Fruit fly (Drosophila melanogaster) whole organism, embryonic: Measurements from ENCODE around the gene CG42237.

Source experiments
- Aef1 ChIP-seq: fragments of 200-800 bp; sonication (Bioruptor generic); IDR thresholded peaks from 3 replicates; pipeline ENCODE4 v1.3.6; 2022; ENCODE audit warnings: missing biosample characterization, missing genetic modification characterization
- Atf-2 ChIP-seq: fragments of 200-800 bp; sonication (Bioruptor generic); optimal IDR thresholded peaks from 2 replicates; lab custom pipeline; 2016; ENCODE audit warnings: missing biosample characterization, missing genetic modification characterization
- BEAF-32 ChIP-seq: fragments of 200-800 bp; sonication (Bioruptor generic); optimal IDR thresholded peaks from 3 replicates; lab custom pipeline; 2017; ENCODE audit warnings: missing biosample characterization, missing genetic modification characterization, mild to moderate bottlenecking, moderate library complexity, missing genetic modification reagents
- Blimp-1 ChIP-seq: fragments of 200-800 bp; sonication (Bioruptor generic); optimal IDR thresholded peaks from 3 replicates; lab custom pipeline; 2018; ENCODE audit warnings: missing biosample characterization, missing genetic modification characterization, mild to moderate bottlenecking, moderate library complexity, missing genetic modification reagents
- CG10979 ChIP-seq: fragments of 200-800 bp; sonication (Bioruptor generic); optimal IDR thresholded peaks from 2 replicates; lab custom pipeline; 2018; ENCODE audit warnings: missing biosample characterization, mild to moderate bottlenecking, missing genetic modification characterization, moderate library complexity
- CG11085 ChIP-seq: fragments of 200-800 bp; sonication (Bioruptor generic); IDR thresholded peaks from 2 replicates; pipeline ENCODE4 v1.3.6; 2022; ENCODE audit warnings: missing biosample characterization, missing genetic modification characterization
- CG11695 ChIP-seq: fragments of 200-800 bp; sonication (Bioruptor generic); IDR thresholded peaks from 3 replicates; pipeline ENCODE4 v1.3.6; 2022; ENCODE audit warnings: missing biosample characterization, missing genetic modification characterization
- CG12391 ChIP-seq: fragments of 200-800 bp; sonication (Bioruptor generic); optimal IDR thresholded peaks from 3 replicates; lab custom pipeline; 2018; ENCODE audit warnings: missing biosample characterization, mild to moderate bottlenecking, missing genetic modification characterization, moderate library complexity
- CG14050 ChIP-seq: fragments of 200-800 bp; sonication (Bioruptor generic); IDR thresholded peaks from 3 replicates; pipeline ENCODE4 v1.3.6; 2022; ENCODE audit warnings: missing biosample characterization, missing genetic modification characterization
- CG15479 ChIP-seq: fragments of 200-800 bp; sonication (Bioruptor generic); optimal IDR thresholded peaks from 3 replicates; lab custom pipeline; 2019; ENCODE audit warnings: missing biosample characterization, mild to moderate bottlenecking, missing genetic modification characterization, moderate library complexity
- CG16779 ChIP-seq: fragments of 200-800 bp; sonication (Bioruptor generic); IDR thresholded peaks from 2 replicates; pipeline ENCODE4 v1.3.6; 2022; ENCODE audit warnings: missing biosample characterization, missing genetic modification characterization
- CG16813 ChIP-seq: fragments of 200-800 bp; sonication (Bioruptor generic); IDR thresholded peaks from 3 replicates; pipeline ENCODE4 v1.3.6; 2022; ENCODE audit warnings: missing biosample characterization, missing genetic modification characterization; ENCODE audit not compliant: partially characterized antibody
- CG17361 ChIP-seq: fragments of 200-800 bp; sonication (Bioruptor generic); IDR thresholded peaks from 3 replicates; pipeline ENCODE4 v1.3.6; 2022; ENCODE audit warnings: missing biosample characterization, missing genetic modification characterization
- CG18619 ChIP-seq: fragments of 200-800 bp; sonication (Bioruptor generic); optimal IDR thresholded peaks from 3 replicates; lab custom pipeline; 2017; ENCODE audit warnings: missing biosample characterization, mild to moderate bottlenecking, missing genetic modification characterization
- CG18764 ChIP-seq: fragments of 200-800 bp; sonication (Bioruptor generic); optimal IDR thresholded peaks from 3 replicates; lab custom pipeline; 2016; ENCODE audit warnings: missing biosample characterization, missing genetic modification characterization
- CG31365 ChIP-seq: fragments of 200-800 bp; sonication (Bioruptor generic); optimal IDR thresholded peaks from 2 replicates; lab custom pipeline; 2018; ENCODE audit warnings: missing biosample characterization, mild to moderate bottlenecking, missing genetic modification characterization
- CG33557 ChIP-seq: fragments of 200-800 bp; sonication (Bioruptor generic); optimal IDR thresholded peaks from 2 replicates; lab custom pipeline; 2019; ENCODE audit warnings: missing biosample characterization, mild to moderate bottlenecking, missing genetic modification characterization, moderate library complexity
- CG3407 ChIP-seq: fragments of 200-800 bp; sonication (Bioruptor generic); optimal IDR thresholded peaks from 2 replicates; lab custom pipeline; 2018; ENCODE audit warnings: missing biosample characterization, mild to moderate bottlenecking, missing genetic modification characterization
- CG3726 ChIP-seq: fragments of 200-800 bp; sonication (Bioruptor generic); IDR thresholded peaks from 3 replicates; pipeline ENCODE4, ENCODE4 v1.3.6; 2022; ENCODE audit warnings: missing biosample characterization, missing genetic modification characterization
- CG3847 ChIP-seq: fragments of 200-800 bp; sonication (Bioruptor generic); IDR thresholded peaks from 2 replicates; pipeline ENCODE4 v1.3.6; 2022; ENCODE audit warnings: missing biosample characterization, missing genetic modification characterization
- CG4617 ChIP-seq: fragments of 200-800 bp; sonication (Bioruptor generic); optimal IDR thresholded peaks from 3 replicates; lab custom pipeline; 2016; ENCODE audit warnings: missing biosample characterization, missing genetic modification characterization, borderline replicate concordance
- CG7271 ChIP-seq: fragments of 200-800 bp; sonication (Bioruptor generic); optimal IDR thresholded peaks from 2 replicates; lab custom pipeline; 2018; ENCODE audit warnings: missing biosample characterization, mild to moderate bottlenecking, missing genetic modification characterization, moderate library complexity
- CG8089 ChIP-seq: fragments of 200-800 bp; sonication (Bioruptor generic); optimal IDR thresholded peaks from 3 replicates; lab custom pipeline; 2016; ENCODE audit warnings: missing biosample characterization, missing genetic modification characterization
- CG8281 ChIP-seq: fragments of 200-800 bp; sonication (Bioruptor generic); optimal IDR thresholded peaks from 2 replicates; lab custom pipeline; 2018; ENCODE audit warnings: missing biosample characterization, mild to moderate bottlenecking, missing genetic modification characterization, moderate library complexity
- CoRest ChIP-seq: fragments of 200-800 bp; sonication (Bioruptor generic); optimal IDR thresholded peaks from 3 replicates; lab custom pipeline; 2018; ENCODE audit warnings: missing biosample characterization, mild to moderate bottlenecking, missing genetic modification characterization, moderate library complexity
- Dbx ChIP-seq: fragments of 200-800 bp; sonication (Bioruptor generic); IDR thresholded peaks from 3 replicates; pipeline ENCODE4 v1.3.6; 2022; ENCODE audit warnings: missing biosample characterization, missing genetic modification characterization
- HLH4C ChIP-seq: fragments of 200-800 bp; sonication (Bioruptor generic); IDR thresholded peaks from 3 replicates; pipeline ENCODE4 v1.3.6; 2022; ENCODE audit warnings: missing biosample characterization, missing genetic modification characterization; ENCODE audit not compliant: partially characterized antibody
- Hsf ChIP-seq: fragments of 200-800 bp; sonication (Bioruptor generic); optimal IDR thresholded peaks from 3 replicates; lab custom pipeline; 2016; ENCODE audit warnings: missing biosample characterization, missing genetic modification characterization
- Meics ChIP-seq: fragments of 200-800 bp; sonication (Bioruptor generic); optimal IDR thresholded peaks from 2 replicates; lab custom pipeline; 2017; ENCODE audit warnings: missing biosample characterization, mild to moderate bottlenecking, missing genetic modification characterization
- NC2β ChIP-seq: fragments of 200-800 bp; sonication (Bioruptor generic); optimal IDR thresholded peaks from 2 replicates; lab custom pipeline; 2016; ENCODE audit warnings: missing biosample characterization, missing genetic modification characterization
- Pdp1 ChIP-seq, 2 experiments: fragments of 200-800 bp; sonication (Bioruptor generic); optimal IDR thresholded peaks; 3 replicates each; lab custom pipeline; 2016; ENCODE audit warnings: missing biosample characterization in 2 of 2, missing genetic modification characterization in 2 of 2, mild to moderate bottlenecking in 1 of 2, moderate library complexity in 1 of 2
- Poxn ChIP-seq: fragments of 200-800 bp; sonication (Bioruptor generic); IDR thresholded peaks from 2 replicates; pipeline ENCODE4 v1.3.6; 2022; ENCODE audit warnings: missing biosample characterization, missing genetic modification characterization
- Sox100B ChIP-seq: fragments of 200-800 bp; sonication (Bioruptor generic); optimal IDR thresholded peaks from 3 replicates; lab custom pipeline; 2018; ENCODE audit warnings: missing biosample characterization, mild to moderate bottlenecking, missing genetic modification characterization
- ap ChIP-seq: fragments of 200-800 bp; sonication (Bioruptor generic); IDR thresholded peaks from 2 replicates; pipeline ENCODE4 v1.3.6; 2022; ENCODE audit warnings: missing biosample characterization, missing genetic modification characterization
- croc ChIP-seq: fragments of 200-800 bp; sonication (Bioruptor generic); conservative IDR thresholded peaks from 3 replicates; pipeline ENCODE4 v1.3.6; 2022; ENCODE audit warnings: missing biosample characterization, missing genetic modification characterization
- esg ChIP-seq: fragments of 200-800 bp; sonication (Bioruptor generic); conservative IDR thresholded peaks from 2 replicates; pipeline ENCODE4 v1.3.6; 2022; ENCODE audit warnings: missing biosample characterization, missing genetic modification characterization
- fd96Cb ChIP-seq: fragments of 200-800 bp; sonication (Bioruptor generic); optimal IDR thresholded peaks from 2 replicates; lab custom pipeline; 2018; ENCODE audit warnings: missing biosample characterization, mild to moderate bottlenecking, missing genetic modification characterization, moderate library complexity
- fru ChIP-seq: fragments of >200 bp; optimal IDR thresholded peaks from 2 replicates; lab custom pipeline; 2017
- gcm ChIP-seq: fragments of 200-800 bp; sonication (Bioruptor generic); optimal IDR thresholded peaks from 2 replicates; lab custom pipeline; 2019; ENCODE audit warnings: missing biosample characterization, mild to moderate bottlenecking, missing genetic modification characterization, moderate library complexity
- kni ChIP-seq: fragments of 200-800 bp; sonication (Bioruptor generic); optimal IDR thresholded peaks from 3 replicates; lab custom pipeline; 2017; ENCODE audit warnings: mild to moderate bottlenecking, missing biosample characterization, missing genetic modification reagents, missing genetic modification characterization
- mam ChIP-seq: fragments of 200-800 bp; sonication (Bioruptor generic); optimal IDR thresholded peaks from 3 replicates; lab custom pipeline; 2016; ENCODE audit warnings: missing biosample characterization, missing genetic modification characterization
- nerfin-2 ChIP-seq: fragments of 200-800 bp; sonication (Bioruptor generic); IDR thresholded peaks from 2 replicates; pipeline ENCODE4 v1.3.6; 2022; ENCODE audit warnings: missing biosample characterization, missing genetic modification characterization; ENCODE audit not compliant: partially characterized antibody
- otp ChIP-seq: fragments of 200-800 bp; sonication (Bioruptor generic); IDR thresholded peaks from 3 replicates; pipeline ENCODE4, ENCODE4 v1.3.6; 2022; ENCODE audit warnings: missing biosample characterization, missing genetic modification characterization
- pfk ChIP-seq: fragments of 200-800 bp; sonication (Bioruptor generic); optimal IDR thresholded peaks from 2 replicates; lab custom pipeline; 2018; ENCODE audit warnings: missing biosample characterization, mild to moderate bottlenecking, missing genetic modification characterization, moderate library complexity
- pita ChIP-seq: fragments of 200-800 bp; sonication (Bioruptor generic); optimal IDR thresholded peaks from 2 replicates; lab custom pipeline; 2017; ENCODE audit warnings: missing biosample characterization, mild to moderate bottlenecking, missing genetic modification characterization
- pzg ChIP-seq: fragments of 200-800 bp; sonication (Bioruptor generic); optimal IDR thresholded peaks from 3 replicates; lab custom pipeline; 2018; ENCODE audit warnings: missing biosample characterization, mild to moderate bottlenecking, missing genetic modification characterization, moderate library complexity
- row ChIP-seq: fragments of 200-800 bp; sonication (Bioruptor generic); IDR thresholded peaks from 3 replicates; pipeline ENCODE4 v1.3.6; 2022; ENCODE audit warnings: missing biosample characterization, missing genetic modification characterization
- salm ChIP-seq: fragments of 200-800 bp; sonication (Bioruptor generic); optimal IDR thresholded peaks from 2 replicates; lab custom pipeline; 2018; ENCODE audit warnings: missing biosample characterization, mild to moderate bottlenecking, missing genetic modification characterization
- sens ChIP-seq: fragments of 200-800 bp; sonication (Bioruptor generic); peaks from one replicate; lab custom pipeline; 2016; ENCODE audit warnings: missing biosample characterization, missing genetic modification characterization

Gene CG42237

dm6 chrX:13136939-13137697, 22.2 kb downstream of the CG42237 start (continued):
- TF ChIP-seq BEAF-32 (GFP tag; lab: Kevin White, UChicago) (no peak), CG15479 (GFP tag; lab: Kevin White, UChicago) (no peak), pfk (GFP tag; lab: Kevin White, UChicago) (no peak), esg (peak; percentile 79), row (peak; percentile 76), CG16779 (GFP tag; lab: Robert Waterston, UW) (no peak), CoRest (tag; lab: Kevin White, UChicago) (peak; percentile 37), mam (GFP tag; lab: Kevin White, UChicago) (no peak), CG11085 (GFP tag; lab: Robert Waterston, UW) (no peak), CG11695 (GFP tag; lab: Robert Waterston, UW) (peak; percentile 52; the same call in 1 of the 3 replicates), Atf-2 (GFP tag; lab: Kevin White, UChicago) (no peak), Pdp1 (GFP tag; optimal IDR thresholded peaks at IDR 0.05; lab: Kevin White, UChicago) (peak; percentile 13 to 45), croc (GFP tag; lab: Robert Waterston, UW) (peak; percentile 54), pzg (GFP tag; lab: Kevin White, UChicago) (no peak), CG12391 (tag; lab: Kevin White, UChicago) (peak; percentile 44), Sox100B (GFP tag; lab: Kevin White, UChicago) (peak; percentile 47), CG8089 (GFP tag; lab: Kevin White, UChicago) (no peak), otp (GFP tag; lab: Robert Waterston, UW) (peak; percentile 72), NC2β (GFP tag; lab: Kevin White, UChicago) (no peak), gcm (GFP tag; lab: Kevin White, UChicago) (peak; percentile 20), CG31365 (no peak), Hsf (GFP tag; lab: Kevin White, UChicago) (no peak), CG14050 (GFP tag; lab: Robert Waterston, UW) (peak; percentile 55), nerfin-2 (GFP tag; lab: Robert Waterston, UW) (no peak), fd96Cb (tag; lab: Kevin White, UChicago) (peak; percentile 38), HLH4C (GFP tag; lab: Robert Waterston, UW) (no peak), Poxn (GFP tag; lab: Robert Waterston, UW) (no peak), CG3847 (peak; percentile 19; the same call in 1 of the 2 replicates), salm (tag; lab: Kevin White, UChicago) (no peak), sens (GFP tag; lab: Kevin White, UChicago) (peak; percentile 73), Aef1 (peak; percentile 27; the same call in 1 of the 3 replicates), ap (peak; percentile 58), Dbx (GFP tag; lab: Robert Waterston, UW) (no peak), CG8281 (peak; percentile 46), CG18619 (GFP tag; lab: Kevin White, UChicago) (no peak), CG7271 (no peak), CG3407 (peak; percentile 33), CG4617 (GFP tag; lab: Kevin White, UChicago) (no peak), fru (lab: Kevin White, UChicago) (no peak), CG10979 (peak; percentile 62), Blimp-1 (GFP tag; lab: Kevin White, UChicago) (peak; percentile 98), CG3726 (GFP tag; lab: Robert Waterston, UW) (0 out of 3 replicates have a peak, but pooled peaks have one; percentile 62), pita (GFP tag; lab: Kevin White, UChicago) (no peak), CG33557 (GFP tag; lab: Kevin White, UChicago) (no peak), CG18764 (GFP tag; lab: Kevin White, UChicago) (no peak), CG17361 (GFP tag; lab: Robert Waterston, UW) (peak; percentile 42; the same call in 2 of the 3 replicates), CG16813 (no peak), Meics (GFP tag; lab: Kevin White, UChicago) (peak; percentile 11), kni (GFP tag; lab: Kevin White, UChicago) (peak; percentile 37)
